Worm (Caenorhabditis elegans) whole organism, L1 larva: ENCODE measurements around the gene lips-1.
"Not testable (repeated sequence)": the region's sequence is repeated elsewhere in the genome, so short reads cannot be mapped to it uniquely, and the experiment has no call there.

Source experiments
- C04F5.9 ChIP-seq: sonication (generic microtip); optimal IDR thresholded peaks from 2 replicates; lab custom pipeline; 2016; ENCODE audit warnings: missing genetic modification characterization, missing compliant biosample characterization
- C16A3.4 ChIP-seq: fragments of 150-350 bp; optimal IDR thresholded peaks from 2 replicates; lab custom pipeline; 2014; ENCODE audit warnings: missing biosample characterization, missing genetic modification characterization
- C34B4.2 ChIP-seq: sonication (generic microtip); optimal IDR thresholded peaks from 2 replicates; lab custom pipeline; 2017; ENCODE audit warnings: mild to moderate bottlenecking, missing genetic modification characterization, missing compliant biosample characterization
- blmp-1 ChIP-seq: fragments of 150-350 bp; optimal IDR thresholded peaks from 2 replicates; lab custom pipeline; 2014; ENCODE audit warnings: missing biosample characterization, missing genetic modification characterization
- ceh-8 ChIP-seq: fragments of 200-800 bp; sonication (Bioruptor generic); optimal IDR thresholded peaks from 2 replicates; lab custom pipeline; 2018; ENCODE audit warnings: mild to moderate bottlenecking, missing genetic modification characterization, moderate library complexity, missing compliant biosample characterization
- ceh-90 ChIP-seq: sonication (generic microtip); optimal IDR thresholded peaks from 2 replicates; lab custom pipeline; 2016; ENCODE audit warnings: missing genetic modification characterization, missing compliant biosample characterization
- dsc-1 ChIP-seq: sonication (generic microtip); optimal IDR thresholded peaks from 2 replicates; lab custom pipeline; 2016; ENCODE audit warnings: mild to moderate bottlenecking, missing genetic modification characterization, missing compliant biosample characterization
- efl-1 ChIP-seq, 4 experiments: fragments of 150-350 bp; optimal IDR thresholded peaks in 3 of 4; peaks in 1 of 4; 1 replicate in 1 of 4; 2 replicates in 3 of 4; lab custom pipeline; 2014; ENCODE audit warnings: missing biosample characterization in 2 of 4, missing genetic modification characterization in 2 of 4, missing genetic modification reagents in 2 of 4
- egl-13 ChIP-seq: sonication (generic microtip); optimal IDR thresholded peaks from 2 replicates; lab custom pipeline; 2016; ENCODE audit warnings: missing genotype, missing genetic modification reagents, missing genetic modification characterization, missing compliant biosample characterization
- ets-5 ChIP-seq: fragments of 200-800 bp; sonication (Bioruptor generic); IDR thresholded peaks from 2 replicates; pipeline ENCODE4 v1.3.6; 2022; ENCODE audit warnings: missing genetic modification characterization, missing compliant biosample characterization
- fkh-4 ChIP-seq: sonication (generic microtip); optimal IDR thresholded peaks from 2 replicates; lab custom pipeline; 2016; ENCODE audit warnings: missing compliant biosample characterization, missing genetic modification characterization, borderline replicate concordance
- fkh-8 ChIP-seq: sonication (generic microtip); optimal IDR thresholded peaks from 2 replicates; lab custom pipeline; 2016; ENCODE audit warnings: mild to moderate bottlenecking, missing genetic modification characterization, missing compliant biosample characterization
- grh-1 ChIP-seq: fragments of 200-800 bp; sonication (Bioruptor generic); IDR thresholded peaks from 2 replicates; pipeline ENCODE4 v1.3.6; 2022; ENCODE audit warnings: missing genetic modification reagents, missing genetic modification characterization, missing compliant biosample characterization
- hlh-4 ChIP-seq: sonication (generic microtip); optimal IDR thresholded peaks from 2 replicates; lab custom pipeline; 2016; ENCODE audit warnings: mild to moderate bottlenecking, missing genetic modification characterization, missing compliant biosample characterization
- jun-1 ChIP-seq: fragments of 150-350 bp; optimal IDR thresholded peaks from 2 replicates; lab custom pipeline; 2014; ENCODE audit warnings: missing biosample characterization, missing genetic modification reagents, missing genetic modification characterization
- lin-13 ChIP-seq: fragments of 150-350 bp; optimal IDR thresholded peaks from 2 replicates; lab custom pipeline; 2014; ENCODE audit warnings: missing biosample characterization, missing genetic modification reagents, missing genetic modification characterization
- lin-14 ChIP-seq: fragments of 200-800 bp; sonication (Bioruptor generic); optimal IDR thresholded peaks from 2 replicates; lab custom pipeline; 2018; ENCODE audit warnings: mild to moderate bottlenecking, missing genetic modification characterization, moderate library complexity, missing compliant biosample characterization
- lin-15B ChIP-seq: fragments of 150-350 bp; sonication (generic microtip); optimal IDR thresholded peaks from 3 replicates; lab custom pipeline; 2014; ENCODE audit warnings: missing biosample characterization, missing genetic modification characterization
- lin-35 ChIP-seq, 2 experiments: fragments of 150-350 bp; optimal IDR thresholded peaks; 2 replicates each; lab custom pipeline; 2014; ENCODE audit warnings: missing biosample characterization in 2 of 2, missing genetic modification characterization in 2 of 2, missing genetic modification reagents in 2 of 2
- lin-39 ChIP-seq: fragments of 150-350 bp; optimal IDR thresholded peaks from 2 replicates; lab custom pipeline; 2014; ENCODE audit warnings: missing biosample characterization, missing genetic modification reagents, missing genetic modification characterization
- lsy-2 ChIP-seq, 2 experiments: fragments of 150-350 bp; optimal IDR thresholded peaks; 2 replicates each; lab custom pipeline; 2014; ENCODE audit warnings: missing biosample characterization in 2 of 2, missing genetic modification characterization in 2 of 2
- mab-9 ChIP-seq: fragments of 200-800 bp; sonication (Bioruptor generic); IDR thresholded peaks from 2 replicates; pipeline ENCODE4 v1.3.6; 2022; ENCODE audit warnings: missing genetic modification reagents, missing genetic modification characterization, missing compliant biosample characterization
- mef-2 ChIP-seq: fragments of 150-350 bp; optimal IDR thresholded peaks from 2 replicates; lab custom pipeline; 2014; ENCODE audit warnings: missing biosample characterization, missing genetic modification characterization
- mep-1 ChIP-seq: fragments of 150-350 bp; optimal IDR thresholded peaks from 2 replicates; lab custom pipeline; 2014; ENCODE audit warnings: missing biosample characterization, missing genetic modification characterization
- nhr-12 ChIP-seq: sonication (generic microtip); optimal IDR thresholded peaks from 2 replicates; lab custom pipeline; 2017; ENCODE audit warnings: missing biosample characterization, missing genetic modification characterization
- nhr-20 ChIP-seq: sonication (generic microtip); optimal IDR thresholded peaks from 2 replicates; lab custom pipeline; 2016; ENCODE audit warnings: mild to moderate bottlenecking, missing genetic modification characterization, missing compliant biosample characterization
- nhr-28 ChIP-seq: fragments of 150-350 bp; optimal IDR thresholded peaks from 2 replicates; lab custom pipeline; 2014; ENCODE audit warnings: missing biosample characterization, missing genetic modification characterization
- nhr-71 ChIP-seq: sonication (generic microtip); optimal IDR thresholded peaks from 2 replicates; lab custom pipeline; 2016; ENCODE audit warnings: mild to moderate bottlenecking, missing genetic modification characterization, moderate library complexity, missing compliant biosample characterization
- pax-3 ChIP-seq: fragments of 200-800 bp; sonication (Bioruptor generic); optimal IDR thresholded peaks from 2 replicates; lab custom pipeline; 2018; ENCODE audit warnings: mild to moderate bottlenecking, missing genetic modification characterization, moderate library complexity, missing compliant biosample characterization
- skn-1 ChIP-seq: fragments of 150-350 bp; optimal IDR thresholded peaks from 2 replicates; lab custom pipeline; 2014; ENCODE audit warnings: missing biosample characterization, missing genetic modification characterization
- snpc-4 ChIP-seq: fragments of 150-350 bp; optimal IDR thresholded peaks from 2 replicates; lab custom pipeline; 2014; ENCODE audit warnings: missing biosample characterization, missing genetic modification characterization
- snu-23 ChIP-seq: sonication (generic microtip); optimal IDR thresholded peaks from 2 replicates; lab custom pipeline; 2016; ENCODE audit warnings: missing genetic modification characterization, missing compliant biosample characterization
- sox-4 ChIP-seq: sonication (generic microtip); optimal IDR thresholded peaks from 2 replicates; lab custom pipeline; 2016; ENCODE audit warnings: missing genetic modification characterization, missing compliant biosample characterization
- sptf-1 ChIP-seq: fragments of 150-350 bp; optimal IDR thresholded peaks from 2 replicates; lab custom pipeline; 2014; ENCODE audit warnings: missing biosample characterization, missing genetic modification characterization
- tbx-2 ChIP-seq: sonication (generic microtip); optimal IDR thresholded peaks from 2 replicates; lab custom pipeline; 2016; ENCODE audit warnings: missing genetic modification characterization, missing compliant biosample characterization
- unc-130 ChIP-seq: fragments of 150-350 bp; optimal IDR thresholded peaks from 2 replicates; lab custom pipeline; 2017; ENCODE audit warnings: missing biosample characterization, missing genetic modification characterization, inconsistent platforms
- unc-86 ChIP-seq: sonication (generic microtip); optimal IDR thresholded peaks from 2 replicates; lab custom pipeline; 2016; ENCODE audit warnings: missing genetic modification characterization, missing compliant biosample characterization
- unc-98 ChIP-seq: fragments of 200-800 bp; sonication (Bioruptor generic); IDR thresholded peaks from 2 replicates; pipeline ENCODE4 v1.3.6; 2022; ENCODE audit warnings: missing genetic modification characterization, missing compliant biosample characterization
- zag-1 ChIP-seq: fragments of 150-350 bp; optimal IDR thresholded peaks from 2 replicates; lab custom pipeline; 2014; ENCODE audit warnings: missing biosample characterization, missing genetic modification characterization
- zip-4 ChIP-seq: fragments of 200-800 bp; sonication (Bioruptor generic); optimal IDR thresholded peaks from 2 replicates; lab custom pipeline; 2018; ENCODE audit warnings: mild to moderate bottlenecking, missing genetic modification characterization, moderate library complexity, missing compliant biosample characterization
- ztf-11 ChIP-seq, 2 experiments: sonication (generic microtip); optimal IDR thresholded peaks; 2 replicates each; lab custom pipeline; 2016 to 2017; ENCODE audit warnings: missing genetic modification characterization in 2 of 2, missing biosample characterization in 1 of 2, missing compliant biosample characterization in 1 of 2

lips-1 gene

ce11 chrX:12500777-12501176 is 8.2 kb downstream of the lips-1 start (continued):
- TF ChIP-seq lin-13 = peak; percentile 7
- TF ChIP-seq nhr-12 (tag; lab: Kevin White, UChicago) = no peak
- no peak for TF ChIP-seq fkh-8 (tag; lab: Kevin White, UChicago)
- TF ChIP-seq C04F5.9 (tag; lab: Kevin White, UChicago) = no peak
- no peak for TF ChIP-seq ztf-11 (tag; optimal IDR thresholded peaks at IDR 0.05; lab: Kevin White, UChicago)
- peak; percentile 95 for TF ChIP-seq nhr-71 (tag; lab: Kevin White, UChicago)
- no peak for TF ChIP-seq sox-4 (tag; lab: Kevin White, UChicago)
- no peak for TF ChIP-seq C34B4.2 (tag; lab: Kevin White, UChicago)
- TF ChIP-seq mab-9 (GFP tag; lab: Robert Waterston, UW) = no peak
- peak; percentile 84 for TF ChIP-seq tbx-2 (tag; lab: Kevin White, UChicago)
- TF ChIP-seq ceh-90 (tag; lab: Kevin White, UChicago) = no peak
- peak; percentile 1 to 84 for TF ChIP-seq lin-35 (GFP tag; optimal IDR thresholded peaks at IDR 0.05; lab: Kevin White, UChicago)
- TF ChIP-seq unc-130 (tag; lab: Kevin White, UChicago) = peak; percentile 30
- TF ChIP-seq zip-4 (GFP tag; lab: Kevin White, UChicago) = no peak
- TF ChIP-seq unc-98 (GFP tag; lab: Robert Waterston, UW) = no peak
- TF ChIP-seq mep-1 (tag; lab: Kevin White, UChicago) = peak; percentile 12
- TF ChIP-seq pax-3 (tag; lab: Kevin White, UChicago) = no peak
- no peak for TF ChIP-seq snpc-4
- peak; percentile 88 for TF ChIP-seq lin-14 (GFP tag; lab: Kevin White, UChicago)
- TF ChIP-seq efl-1 (optimal IDR thresholded peaks at IDR 0.05; lab: Kevin White, UChicago) = no peak
- TF ChIP-seq efl-1 (GFP tag; optimal IDR thresholded peaks at IDR 0.05 in 1 of 2; lab: Kevin White, UChicago) = peak in 1 of 2 experiments; percentile 80
- TF ChIP-seq egl-13 (tag; lab: Kevin White, UChicago) = no peak
- TF ChIP-seq C16A3.4 (tag; lab: Kevin White, UChicago) = peak; percentile 50
- TF ChIP-seq nhr-20 (tag; lab: Kevin White, UChicago) = peak; percentile 99
- TF ChIP-seq lin-39 = no peak
- TF ChIP-seq lin-15B = no peak
- TF ChIP-seq ceh-8 (GFP tag; lab: Kevin White, UChicago) = no peak
- no peak for TF ChIP-seq zag-1 (tag; lab: Kevin White, UChicago)
- TF ChIP-seq blmp-1 (tag; lab: Kevin White, UChicago) = peak; percentile 85
- no peak for TF ChIP-seq hlh-4 (tag; lab: Kevin White, UChicago)
- no peak for TF ChIP-seq unc-86 (tag; lab: Kevin White, UChicago)
- no peak for TF ChIP-seq ets-5 (GFP tag; lab: Robert Waterston, UW)
- no peak for TF ChIP-seq mef-2
- no peak for TF ChIP-seq nhr-28 (tag; lab: Kevin White, UChicago)
- peak; percentile 65 for TF ChIP-seq grh-1
- no peak for TF ChIP-seq dsc-1 (tag; lab: Kevin White, UChicago)
- TF ChIP-seq snu-23 (GFP tag; lab: Kevin White, UChicago) = peak; percentile 81
- TF ChIP-seq skn-1 (tag; lab: Kevin White, UChicago) = no peak
- TF ChIP-seq fkh-4 (tag; lab: Kevin White, UChicago) = no peak
- peak; percentile 74 for TF ChIP-seq jun-1 (tag; lab: Kevin White, UChicago)
- TF ChIP-seq sptf-1 = no peak
- peak; percentile 53 to 80 for TF ChIP-seq lsy-2 (tag; optimal IDR thresholded peaks at IDR 0.05; lab: Kevin White, UChicago)

- not testable (repeated sequence) for TF ChIP-seq efl-1 (optimal IDR thresholded peaks at IDR 0.05; lab: Kevin White, UChicago)
- TF ChIP-seq efl-1 (GFP tag; optimal IDR thresholded peaks at IDR 0.05 in 1 of 2; lab: Kevin White, UChicago) = peak in 1 of 2 experiments; percentile 66
These were observed 10.0 kb downstream of the lips-1 start for ce11 chrX:12502582-12502981.
